Fruit fly (Drosophila melanogaster) whole organism, pupa: ENCODE results near the gene unc-4.

Experiments used
- CG12605 ChIP-seq: fragments of 200-800 bp; sonication (Bioruptor generic); IDR thresholded peaks from 2 replicates; pipeline ENCODE4 v1.3.6; 2022; ENCODE audit warnings: missing biosample characterization, missing genetic modification characterization
- CG17806 ChIP-seq: fragments of 200-800 bp; sonication (Bioruptor generic); optimal IDR thresholded peaks from 2 replicates; lab custom pipeline; 2018; ENCODE audit warnings: missing biosample characterization, mild to moderate bottlenecking, missing genetic modification characterization, moderate library complexity
- CG34367 ChIP-seq: fragments of 200-800 bp; sonication (Bioruptor generic); optimal IDR thresholded peaks from 2 replicates; lab custom pipeline; 2018; ENCODE audit warnings: missing biosample characterization, mild to moderate bottlenecking, missing genetic modification characterization
- CG4496 ChIP-seq: fragments of 200-800 bp; sonication (Bioruptor generic); IDR thresholded peaks from 3 replicates; pipeline ENCODE4 v1.3.6; 2022; ENCODE audit warnings: missing biosample characterization, missing genetic modification characterization
- CG8159 ChIP-seq: fragments of 200-800 bp; sonication (Bioruptor generic); optimal IDR thresholded peaks from 3 replicates; lab custom pipeline; 2018; ENCODE audit warnings: missing biosample characterization, mild to moderate bottlenecking, missing genetic modification characterization, moderate library complexity
- CG8301 ChIP-seq: fragments of 200-800 bp; sonication (Bioruptor generic); optimal IDR thresholded peaks from 2 replicates; lab custom pipeline; 2018; ENCODE audit warnings: missing biosample characterization, mild to moderate bottlenecking, missing genetic modification characterization
- CG9948 ChIP-seq: fragments of 200-800 bp; sonication (Bioruptor generic); optimal IDR thresholded peaks from 2 replicates; lab custom pipeline; 2018; ENCODE audit warnings: missing biosample characterization, mild to moderate bottlenecking, missing genetic modification characterization, moderate library complexity
- D1 ChIP-seq: fragments of 200-800 bp; sonication (Bioruptor generic); optimal IDR thresholded peaks from 2 replicates; lab custom pipeline; 2018; ENCODE audit warnings: missing biosample characterization, mild to moderate bottlenecking, missing genetic modification characterization, moderate library complexity
- EcR ChIP-seq: fragments of 200-800 bp; sonication (Bioruptor generic); optimal IDR thresholded peaks from 3 replicates; lab custom pipeline; 2019; ENCODE audit warnings: missing biosample characterization, missing genetic modification characterization, mild to moderate bottlenecking, moderate library complexity, missing genetic modification reagents
- Ets98B ChIP-seq: fragments of 200-800 bp; sonication (Bioruptor generic); IDR thresholded peaks from 2 replicates; pipeline ENCODE4 v1.3.6; 2022; ENCODE audit warnings: missing biosample characterization, missing genetic modification characterization
- Pif1A ChIP-seq: fragments of 200-800 bp; sonication (Bioruptor generic); optimal IDR thresholded peaks from 3 replicates; lab custom pipeline; 2016; ENCODE audit warnings: missing biosample characterization, missing genetic modification characterization
- Snoo ChIP-seq: fragments of 200-800 bp; sonication (Bioruptor generic); optimal IDR thresholded peaks from 3 replicates; lab custom pipeline; 2017; ENCODE audit warnings: missing biosample characterization, mild to moderate bottlenecking, missing genetic modification characterization, inconsistent platforms
- rn ChIP-seq: fragments of 200-800 bp; sonication (Bioruptor generic); IDR thresholded peaks from 2 replicates; pipeline ENCODE4 v1.3.6; 2022; ENCODE audit warnings: missing biosample characterization, missing genetic modification characterization

dm6 chrX:17806973-17807372 lies 38.6 kb downstream of the unc-4 start:
- TF ChIP-seq CG34367: peak; percentile 53
- no peak for TF ChIP-seq Ets98B (GFP tag; lab: Robert Waterston, UW)
- TF ChIP-seq rn (GFP tag; lab: Robert Waterston, UW): no peak
- peak; percentile 59 for TF ChIP-seq CG17806
- no peak for TF ChIP-seq EcR (GFP tag; lab: Kevin White, UChicago)
- TF ChIP-seq CG4496 (GFP tag; lab: Robert Waterston, UW): no peak
- TF ChIP-seq D1 (tag; lab: Kevin White, UChicago): peak; percentile 23
- no peak for TF ChIP-seq Pif1A (GFP tag; lab: Kevin White, UChicago)
- no peak for TF ChIP-seq CG12605 (GFP tag; lab: Robert Waterston, UW)
- TF ChIP-seq CG8159: peak; percentile 76
- TF ChIP-seq CG9948: peak; percentile 70
- TF ChIP-seq CG8301 (tag; lab: Kevin White, UChicago): peak; percentile 49
- TF ChIP-seq Snoo (tag; lab: Kevin White, UChicago): peak; percentile 29
